Worm (Caenorhabditis elegans): ENCODE results near the gene polq-1.

ce11 chrIII:5794982-5795381, 8.0 kb downstream of the polq-1 start:
- TF ChIP-seq dao-5 (tag; optimal IDR thresholded peaks at IDR 0.05) (no peak), W03F9.2 (tag; optimal IDR thresholded peaks at IDR 0.05) (no peak)
